Worm (Caenorhabditis elegans) whole organism, L3 larva: ENCODE results near the gene Y59A8B.24.

Source experiments
- R02D3.7 ChIP-seq: fragments of 150-350 bp; optimal IDR thresholded peaks from 2 replicates; lab custom pipeline; 2014; ENCODE audit warnings: missing biosample characterization, missing genetic modification characterization
- ZK546.5 ChIP-seq: sonication (generic microtip); optimal IDR thresholded peaks from 2 replicates; lab custom pipeline; 2017; ENCODE audit warnings: missing biosample characterization, missing genetic modification characterization
- aly-2 ChIP-seq: fragments of 150-350 bp; optimal IDR thresholded peaks from 2 replicates; lab custom pipeline; 2014; ENCODE audit warnings: missing biosample characterization, missing genetic modification characterization
- ama-1 ChIP-seq: fragments of 150-350 bp; optimal IDR thresholded peaks from 2 replicates; lab custom pipeline; 2018
- ceh-16 ChIP-seq: sonication (generic microtip); optimal IDR thresholded peaks from 2 replicates; lab custom pipeline; 2017; ENCODE audit warnings: missing biosample characterization, missing genetic modification characterization
- ceh-82 ChIP-seq: fragments of 150-350 bp; optimal IDR thresholded peaks from 2 replicates; lab custom pipeline; 2014; ENCODE audit warnings: missing biosample characterization, missing genetic modification characterization
- ceh-9 ChIP-seq: sonication (generic microtip); optimal IDR thresholded peaks from 2 replicates; lab custom pipeline; 2018; ENCODE audit warnings: missing biosample characterization, missing genetic modification characterization
- daf-12 ChIP-seq: fragments of 150-350 bp; optimal IDR thresholded peaks from 2 replicates; lab custom pipeline; 2014; ENCODE audit warnings: missing biosample characterization, missing genetic modification reagents, missing genetic modification characterization
- egl-27 ChIP-seq: sonication (generic microtip); optimal IDR thresholded peaks from 4 replicates; lab custom pipeline; 2017; ENCODE audit warnings: missing biosample characterization, missing genetic modification reagents, missing genetic modification characterization
- egl-5 ChIP-seq: fragments of 150-350 bp; optimal IDR thresholded peaks from 2 replicates; lab custom pipeline; 2017; ENCODE audit warnings: missing biosample characterization, missing genetic modification reagents, missing genetic modification characterization, inconsistent platforms
- elt-1 ChIP-seq: fragments of 150-350 bp; optimal IDR thresholded peaks from 2 replicates; lab custom pipeline; 2014; ENCODE audit warnings: missing biosample characterization, missing genetic modification characterization
- elt-2 ChIP-seq: sonication (generic microtip); optimal IDR thresholded peaks from 2 replicates; lab custom pipeline; 2016; ENCODE audit warnings: missing genetic modification reagents, mild to moderate bottlenecking, missing genetic modification characterization, missing compliant biosample characterization
- elt-3 ChIP-seq, 3 experiments: fragments of 150-350 bp in 1 of 3; sonication (generic microtip) in 2 of 3; optimal IDR thresholded peaks; 2 replicates in 2 of 3; 4 replicates in 1 of 3; lab custom pipeline; 2014 to 2017; ENCODE audit warnings: missing biosample characterization in 3 of 3, missing genetic modification characterization in 3 of 3
- eor-1 ChIP-seq, 2 experiments: fragments of 150-350 bp; optimal IDR thresholded peaks; 2 replicates each; lab custom pipeline; 2014 to 2018; ENCODE audit warnings: missing biosample characterization in 2 of 2, missing genetic modification characterization in 2 of 2
- fkh-10 ChIP-seq: sonication (generic microtip); optimal IDR thresholded peaks from 2 replicates; lab custom pipeline; 2017; ENCODE audit warnings: missing biosample characterization, missing genetic modification reagents, missing genetic modification characterization
- fkh-2 ChIP-seq: fragments of 150-350 bp; optimal IDR thresholded peaks from 2 replicates; lab custom pipeline; 2014; ENCODE audit warnings: missing biosample characterization, missing genetic modification reagents, missing genetic modification characterization
- hmg-11 ChIP-seq: sonication (generic microtip); optimal IDR thresholded peaks from 2 replicates; lab custom pipeline; 2016; ENCODE audit warnings: missing genetic modification characterization, missing compliant biosample characterization
- jun-1 ChIP-seq: fragments of 150-350 bp; optimal IDR thresholded peaks from 2 replicates; lab custom pipeline; 2014; ENCODE audit warnings: missing biosample characterization, missing genetic modification reagents, missing genetic modification characterization
- lin-15B ChIP-seq: fragments of 150-350 bp; optimal IDR thresholded peaks from 2 replicates; lab custom pipeline; 2014; ENCODE audit warnings: missing biosample characterization, missing genetic modification characterization
- lsy-12 ChIP-seq: sonication (generic microtip); optimal IDR thresholded peaks from 2 replicates; lab custom pipeline; 2016; ENCODE audit warnings: mild to moderate bottlenecking, missing genetic modification characterization, missing compliant biosample characterization
- mml-1 ChIP-seq: fragments of 150-350 bp; sonication (generic microtip); optimal IDR thresholded peaks from 3 replicates; lab custom pipeline; 2014; ENCODE audit warnings: missing biosample characterization, missing genetic modification characterization
- nhr-12 ChIP-seq: fragments of 150-350 bp; optimal IDR thresholded peaks from 2 replicates; lab custom pipeline; 2014; ENCODE audit warnings: missing biosample characterization, missing genetic modification characterization
- nhr-23 ChIP-seq: fragments of 150-350 bp; optimal IDR thresholded peaks from 2 replicates; lab custom pipeline; 2014; ENCODE audit warnings: missing biosample characterization, missing genetic modification reagents, missing genetic modification characterization
- nhr-237 ChIP-seq: fragments of 150-350 bp; optimal IDR thresholded peaks from 2 replicates; lab custom pipeline; 2014; ENCODE audit warnings: missing biosample characterization, missing genetic modification characterization
- nhr-25 ChIP-seq: sonication (generic microtip); optimal IDR thresholded peaks from 2 replicates; lab custom pipeline; 2017; ENCODE audit warnings: missing biosample characterization, missing genetic modification characterization
- nhr-28 ChIP-seq: fragments of 150-350 bp; optimal IDR thresholded peaks from 2 replicates; lab custom pipeline; 2014; ENCODE audit warnings: missing biosample characterization, missing genetic modification characterization
- nhr-43 ChIP-seq: sonication (generic microtip); optimal IDR thresholded peaks from 2 replicates; lab custom pipeline; 2016; ENCODE audit warnings: mild to moderate bottlenecking, missing genetic modification characterization, missing compliant biosample characterization; ENCODE audit not compliant: poor library complexity, severe bottlenecking
- nhr-67 ChIP-seq: fragments of 150-350 bp; optimal IDR thresholded peaks from 2 replicates; lab custom pipeline; 2014; ENCODE audit warnings: missing biosample characterization, missing genetic modification characterization
- nhr-76 ChIP-seq: fragments of 150-350 bp; sonication (generic microtip); optimal IDR thresholded peaks from 5 replicates; lab custom pipeline; 2014; ENCODE audit warnings: missing biosample characterization, missing genetic modification characterization
- nhr-77 ChIP-seq: fragments of 150-350 bp; optimal IDR thresholded peaks from 2 replicates; lab custom pipeline; 2014; ENCODE audit warnings: missing biosample characterization, missing genetic modification characterization
- sea-2 ChIP-seq: fragments of 150-350 bp; sonication (generic microtip); optimal IDR thresholded peaks from 4 replicates; lab custom pipeline; 2014; ENCODE audit warnings: missing biosample characterization, missing genetic modification reagents, missing genetic modification characterization
- skn-1 ChIP-seq: fragments of 150-350 bp; optimal IDR thresholded peaks from 2 replicates; lab custom pipeline; 2014; ENCODE audit warnings: missing biosample characterization, missing genetic modification characterization
- snpc-4 ChIP-seq: fragments of 150-350 bp; optimal IDR thresholded peaks from 2 replicates; lab custom pipeline; 2014; ENCODE audit warnings: missing biosample characterization, missing genetic modification characterization
- tbx-2 ChIP-seq: sonication (generic microtip); optimal IDR thresholded peaks from 2 replicates; lab custom pipeline; 2016; ENCODE audit warnings: mild to moderate bottlenecking, missing genetic modification characterization, missing compliant biosample characterization
- unc-39 ChIP-seq: sonication (generic microtip); optimal IDR thresholded peaks from 4 replicates; lab custom pipeline; 2017; ENCODE audit warnings: missing biosample characterization, missing genetic modification characterization
- ztf-11 ChIP-seq: fragments of 150-350 bp; optimal IDR thresholded peaks from 2 replicates; lab custom pipeline; 2014; ENCODE audit warnings: missing biosample characterization, missing genetic modification characterization

The Y59A8B.24 gene

DNA sequence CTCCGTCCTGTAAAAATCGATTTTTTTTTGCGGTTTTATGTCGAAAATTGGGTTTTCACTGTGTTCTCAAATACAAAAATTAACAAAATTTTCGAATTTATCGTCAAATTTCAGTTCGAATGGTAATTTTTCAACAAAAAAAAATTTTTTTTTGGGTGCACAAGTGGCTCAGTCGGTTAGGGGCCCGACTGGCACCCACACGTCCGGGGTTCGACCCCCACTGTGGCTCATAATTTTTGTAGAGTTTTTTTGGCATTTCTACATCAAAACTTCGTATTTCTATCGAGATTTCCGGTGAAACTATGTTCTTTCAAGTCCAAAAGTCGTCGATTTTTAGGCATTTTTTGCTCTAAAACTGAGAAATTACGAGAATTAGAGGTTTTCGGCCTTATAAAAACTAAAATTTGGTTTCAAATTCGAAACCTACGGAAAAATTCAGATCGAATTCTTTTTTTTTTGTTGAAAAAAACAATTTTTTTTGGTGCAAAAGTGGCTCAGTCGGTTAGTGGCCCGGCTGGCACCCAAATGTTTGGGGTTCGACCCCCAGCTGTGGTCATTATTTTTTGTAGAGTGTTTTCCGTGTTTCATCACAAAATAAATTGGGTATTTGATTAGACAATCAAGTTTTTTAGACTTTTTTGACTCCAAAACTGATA lies 3.6 kb upstream of the Y59A8B.24 start:
- TF ChIP-seq elt-1 (tag; lab: Kevin White, UChicago), result no peak
- TF ChIP-seq eor-1 (tag; optimal IDR thresholded peaks at IDR 0.05; lab: Kevin White, UChicago), result no peak
- TF ChIP-seq nhr-237, result no peak
- no peak for TF ChIP-seq fkh-10 (GFP tag; lab: Kevin White, UChicago)
- TF ChIP-seq hmg-11 (tag; lab: Kevin White, UChicago), result peak; percentile 5

DNA sequence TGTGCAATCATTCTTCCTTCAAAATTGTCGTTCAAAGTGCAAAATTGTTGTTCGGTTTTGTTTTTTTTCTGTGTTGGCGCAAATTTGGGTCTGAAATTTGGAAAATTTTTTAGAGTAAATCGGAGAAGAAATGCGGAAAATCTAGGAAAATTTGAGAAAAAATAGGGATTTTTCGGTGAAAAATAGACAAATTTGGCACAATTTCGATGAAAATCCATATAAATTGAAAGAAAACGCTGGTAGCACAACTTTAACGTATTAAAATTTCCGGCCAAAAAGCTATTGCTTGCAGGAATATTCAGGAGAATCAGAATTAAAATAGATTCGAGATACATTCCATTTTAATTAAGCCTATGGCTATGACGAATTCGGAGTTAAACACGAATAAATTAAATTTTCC lies 2.7 kb upstream of the Y59A8B.24 start, which contains the start of gene dpy-21:
TSS of gene dpy-21 (minus strand) at position 101 of the 400 bp plus-strand sequence.
- no peak for TF ChIP-seq nhr-28 (tag; lab: Kevin White, UChicago)
- TF ChIP-seq elt-3 (tag; optimal IDR thresholded peaks at IDR 0.05; lab: Kevin White, UChicago), result no peak
- no peak for TF ChIP-seq ZK546.5 (tag; lab: Kevin White, UChicago)

DNA sequence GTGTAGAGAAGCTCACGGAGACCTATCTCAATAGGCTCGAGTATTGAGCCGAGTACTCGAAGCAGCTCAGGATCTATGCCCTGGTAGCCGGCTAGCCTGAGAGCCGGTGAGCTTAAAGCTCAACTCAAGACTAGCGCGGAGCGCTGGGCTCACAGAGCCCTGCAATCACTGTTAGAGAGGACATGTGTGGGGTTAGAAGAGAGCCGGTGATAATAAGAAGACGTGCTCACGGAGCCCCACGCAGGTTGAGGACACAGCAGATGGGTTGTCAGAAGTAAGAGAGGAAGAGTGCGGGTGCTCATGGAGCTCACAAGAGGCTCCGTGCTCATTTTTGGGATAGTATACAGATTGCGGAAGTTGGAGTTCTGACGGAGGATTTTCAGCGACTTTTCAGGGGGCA lies 531 bp downstream of the Y59A8B.24 start:
- TF ChIP-seq snpc-4 (tag; lab: Kevin White, UChicago) (no peak), hmg-11 (tag; lab: Kevin White, UChicago) (no peak), elt-3 (tag; optimal IDR thresholded peaks at IDR 0.05; lab: Kevin White, UChicago) (no peak), R02D3.7 (tag; lab: Kevin White, UChicago) (no peak), egl-27 (tag; lab: Kevin White, UChicago) (no peak), jun-1 (no peak), ama-1 (lab: Kevin White, UChicago) (no peak), daf-12 (tag; lab: Kevin White, UChicago) (no peak), eor-1 (tag; optimal IDR thresholded peaks at IDR 0.05; lab: Kevin White, UChicago) (no peak), skn-1 (no peak), elt-2 (tag; lab: Kevin White, UChicago) (no peak), fkh-2 (tag; lab: Kevin White, UChicago) (no peak), fkh-10 (GFP tag; lab: Kevin White, UChicago) (no peak), ztf-11 (tag; lab: Kevin White, UChicago) (no peak), nhr-76 (tag; lab: Kevin White, UChicago) (no peak), unc-39 (tag; lab: Kevin White, UChicago) (no peak), nhr-237 (no peak)

DNA sequence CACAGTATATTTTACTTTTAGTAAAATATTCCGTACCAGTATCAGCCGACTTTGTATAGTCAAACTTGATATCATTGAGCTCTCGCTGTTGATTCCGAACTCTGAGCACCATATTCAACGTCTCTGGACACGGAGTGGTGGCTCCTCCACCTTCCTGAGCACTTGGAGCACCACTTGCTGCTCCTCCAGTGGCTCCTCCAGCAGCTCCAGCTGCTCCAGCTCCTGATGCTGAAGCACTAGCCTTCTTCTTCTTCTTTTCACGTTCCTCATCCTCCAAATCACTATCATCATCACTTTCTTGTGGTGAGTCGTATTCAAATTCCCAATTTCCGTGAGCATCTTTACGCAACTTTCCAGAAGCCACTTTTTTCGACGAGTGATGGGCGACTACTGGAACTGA lies 4.4 kb downstream of the Y59A8B.24 start:
- no peak for TF ChIP-seq nhr-43 (tag; lab: Kevin White, UChicago)

DNA sequence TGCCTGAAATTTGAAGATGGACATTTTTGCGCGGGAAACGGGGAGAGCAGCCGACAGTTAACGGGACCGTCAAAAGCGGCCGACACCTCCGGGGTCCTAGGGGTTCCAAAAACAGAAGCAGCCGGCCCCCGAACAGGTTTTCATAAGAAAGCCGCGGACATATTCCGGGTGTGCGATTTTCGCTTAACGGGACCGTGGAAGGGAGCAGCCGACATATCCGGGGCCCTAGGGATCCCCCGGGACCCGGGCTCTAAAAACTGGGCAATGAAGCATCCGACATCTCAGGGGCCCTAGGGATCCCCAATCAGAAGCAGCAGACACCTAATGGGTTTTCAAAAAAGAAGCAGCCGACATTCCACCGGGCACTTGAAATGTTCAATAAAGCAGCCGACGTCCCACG lies 10.8 kb downstream of the Y59A8B.24 start:
- no peak for TF ChIP-seq sea-2
- TF ChIP-seq elt-2 (tag; lab: Kevin White, UChicago), result no peak
- TF ChIP-seq egl-27 (tag; lab: Kevin White, UChicago), result no peak
- TF ChIP-seq elt-3 (tag; optimal IDR thresholded peaks at IDR 0.05; lab: Kevin White, UChicago), result no peak
- no peak for TF ChIP-seq ceh-9 (tag; lab: Kevin White, UChicago)
- no peak for TF ChIP-seq ZK546.5 (tag; lab: Kevin White, UChicago)
- no peak for TF ChIP-seq mml-1 (tag; lab: Kevin White, UChicago)
- TF ChIP-seq lin-15B, result no peak
- no peak for TF ChIP-seq nhr-28 (tag; lab: Kevin White, UChicago)
- no peak for TF ChIP-seq nhr-25 (tag; lab: Kevin White, UChicago)
- TF ChIP-seq ceh-16 (tag; lab: Kevin White, UChicago), result no peak
- TF ChIP-seq nhr-23, result no peak
- TF ChIP-seq R02D3.7 (tag; lab: Kevin White, UChicago), result no peak
- TF ChIP-seq ztf-11 (tag; lab: Kevin White, UChicago), result no peak
- no peak for TF ChIP-seq lsy-12 (tag; lab: Kevin White, UChicago)
- TF ChIP-seq nhr-12, result no peak
- no peak for TF ChIP-seq nhr-67
- no peak for TF ChIP-seq nhr-77
- TF ChIP-seq elt-1 (tag; lab: Kevin White, UChicago), result no peak
- TF ChIP-seq fkh-10 (GFP tag; lab: Kevin White, UChicago), result no peak
- TF ChIP-seq, all 47 proteins: peak for 0

DNA sequence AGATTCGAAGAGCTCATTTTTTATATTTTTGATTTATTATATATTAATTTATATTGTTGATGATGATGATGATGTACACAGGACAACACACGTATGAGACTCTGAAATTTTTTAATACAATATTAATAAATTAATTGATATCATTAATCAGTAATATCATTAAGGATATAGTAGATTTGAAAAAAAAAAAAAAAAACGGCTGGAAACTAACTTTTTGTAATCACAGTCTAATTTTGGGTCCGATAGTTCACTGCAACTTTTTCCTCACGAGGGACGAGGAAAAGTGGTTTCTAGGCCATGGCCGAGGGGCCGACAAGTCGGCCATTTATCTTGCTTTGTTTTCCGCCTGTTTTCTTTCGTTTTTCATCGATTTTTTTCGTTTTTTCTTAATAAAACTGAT lies 15.0 kb downstream of the Y59A8B.24 start, which contains the start of gene gck-3:
TSS of gene gck-3 (minus strand) at position 101 of the 400 bp plus-strand sequence.
- TF ChIP-seq R02D3.7 (tag; lab: Kevin White, UChicago), result no peak
- no peak for TF ChIP-seq aly-2 (tag; lab: Kevin White, UChicago)
- no peak for TF ChIP-seq tbx-2 (tag; lab: Kevin White, UChicago)
- no peak for TF ChIP-seq ceh-82 (tag; lab: Kevin White, UChicago)
- TF ChIP-seq nhr-28 (tag; lab: Kevin White, UChicago), result no peak
- TF ChIP-seq lin-15B, result no peak
- no peak for TF ChIP-seq unc-39 (tag; lab: Kevin White, UChicago)
- no peak for TF ChIP-seq ama-1 (lab: Kevin White, UChicago)
- no peak for TF ChIP-seq mml-1 (tag; lab: Kevin White, UChicago)
- no peak for TF ChIP-seq nhr-77
- TF ChIP-seq egl-27 (tag; lab: Kevin White, UChicago), result no peak
- TF ChIP-seq elt-3 (tag; optimal IDR thresholded peaks at IDR 0.05; lab: Kevin White, UChicago), result no peak
- no peak for TF ChIP-seq egl-5
